Fruit fly (Drosophila melanogaster) whole organism, prepupa: ENCODE results near the gene CG43246.

ENCODE experiments used
- CG10669 ChIP-seq: fragments of 200-800 bp; sonication (Bioruptor generic); optimal IDR thresholded peaks from 3 replicates; lab custom pipeline; 2018; ENCODE audit warnings: missing biosample characterization, mild to moderate bottlenecking, missing genetic modification characterization, moderate library complexity
- CG11902 ChIP-seq: fragments of 200-800 bp; sonication (Bioruptor generic); optimal IDR thresholded peaks from 3 replicates; lab custom pipeline; 2016; ENCODE audit warnings: missing biosample characterization, missing genetic modification characterization
- CG15336 ChIP-seq: fragments of 200-800 bp; sonication (Bioruptor generic); IDR thresholded peaks from 2 replicates; pipeline ENCODE4 v1.3.6; 2022; ENCODE audit warnings: missing biosample characterization, missing genetic modification characterization
- CG32006 ChIP-seq: fragments of 200-800 bp; sonication (Bioruptor generic); optimal IDR thresholded peaks from 3 replicates; lab custom pipeline; 2017; ENCODE audit warnings: missing biosample characterization, mild to moderate bottlenecking, missing genetic modification characterization
- CG4318 ChIP-seq: fragments of 200-800 bp; sonication (Bioruptor generic); optimal IDR thresholded peaks from 3 replicates; lab custom pipeline; 2017; ENCODE audit warnings: missing biosample characterization, mild to moderate bottlenecking, missing genetic modification characterization
- CG6163 ChIP-seq: fragments of 200-800 bp; sonication (Bioruptor generic); IDR thresholded peaks from 3 replicates; pipeline ENCODE4 v1.3.6; 2022; ENCODE audit warnings: missing biosample characterization, missing genetic modification characterization
- CG6276 ChIP-seq: fragments of 200-800 bp; sonication (Bioruptor generic); optimal IDR thresholded peaks from 2 replicates; lab custom pipeline; 2017; ENCODE audit warnings: missing biosample characterization, mild to moderate bottlenecking, missing genetic modification characterization
- CG6808 ChIP-seq: fragments of 200-800 bp; sonication (Bioruptor generic); optimal IDR thresholded peaks from 3 replicates; lab custom pipeline; 2017; ENCODE audit warnings: missing biosample characterization, missing genetic modification characterization, mild to moderate bottlenecking, moderate library complexity, missing genetic modification reagents
- CG6854 ChIP-seq: fragments of 200-800 bp; sonication (Bioruptor generic); optimal IDR thresholded peaks from 2 replicates; lab custom pipeline; 2017; ENCODE audit warnings: missing biosample characterization, mild to moderate bottlenecking, missing genetic modification characterization
- CG8632 ChIP-seq: fragments of 200-800 bp; sonication (Bioruptor generic); optimal IDR thresholded peaks from 3 replicates; lab custom pipeline; 2016; ENCODE audit warnings: missing biosample characterization, missing genetic modification characterization
- Eip78C ChIP-seq: fragments of 200-800 bp; sonication (Bioruptor generic); peaks from one replicate; lab custom pipeline; 2016; ENCODE audit warnings: missing biosample characterization, missing genetic modification characterization
- Eip93F ChIP-seq: fragments of 200-800 bp; sonication (Bioruptor generic); optimal IDR thresholded peaks from 2 replicates; lab custom pipeline; 2016; ENCODE audit warnings: missing biosample characterization, mild to moderate bottlenecking, missing genetic modification characterization
- Ets21C ChIP-seq: fragments of 200-800 bp; sonication (Bioruptor generic); optimal IDR thresholded peaks from 3 replicates; lab custom pipeline; 2016; ENCODE audit warnings: missing biosample characterization, missing genetic modification characterization
- Gug ChIP-seq: fragments of 200-800 bp; sonication (Bioruptor generic); IDR thresholded peaks from 2 replicates; pipeline ENCODE4 v1.3.6; 2022; ENCODE audit warnings: missing biosample characterization, missing genetic modification characterization
- Hr4 ChIP-seq: fragments of 200-800 bp; sonication (Bioruptor generic); optimal IDR thresholded peaks from 3 replicates; lab custom pipeline; 2016; ENCODE audit warnings: missing biosample characterization, missing genetic modification characterization
- Lpt ChIP-seq: fragments of 200-800 bp; sonication (Bioruptor generic); optimal IDR thresholded peaks from 3 replicates; lab custom pipeline; 2016; ENCODE audit warnings: missing biosample characterization, missing genetic modification characterization
- OdsH ChIP-seq: fragments of 200-800 bp; sonication (Bioruptor generic); optimal IDR thresholded peaks from 3 replicates; lab custom pipeline; 2016; ENCODE audit warnings: missing biosample characterization, missing genetic modification characterization
- Smox ChIP-seq: fragments of 200-800 bp; sonication (Bioruptor generic); optimal IDR thresholded peaks from 3 replicates; lab custom pipeline; 2016; ENCODE audit warnings: missing biosample characterization, missing genetic modification characterization
- Sox102F ChIP-seq: fragments of 200-800 bp; sonication (Bioruptor generic); optimal IDR thresholded peaks from 2 replicates; lab custom pipeline; 2016; ENCODE audit warnings: missing biosample characterization, mild to moderate bottlenecking, missing genetic modification characterization
- Sox14 ChIP-seq: fragments of 200-800 bp; sonication (Bioruptor generic); optimal IDR thresholded peaks from 3 replicates; lab custom pipeline; 2016; ENCODE audit warnings: missing biosample characterization, missing genetic modification characterization
- Sox15 ChIP-seq: fragments of 200-800 bp; sonication (Bioruptor generic); optimal IDR thresholded peaks from 3 replicates; lab custom pipeline; 2016; ENCODE audit warnings: missing biosample characterization, missing genetic modification characterization
- achi ChIP-seq: fragments of 200-800 bp; sonication (Bioruptor generic); optimal IDR thresholded peaks from 3 replicates; lab custom pipeline; 2016; ENCODE audit warnings: missing biosample characterization, missing genetic modification characterization
- dac ChIP-seq: fragments of 200-800 bp; sonication (Bioruptor generic); optimal IDR thresholded peaks from 2 replicates; lab custom pipeline; 2017; ENCODE audit warnings: missing biosample characterization, mild to moderate bottlenecking, missing genetic modification characterization
- dsx ChIP-seq: fragments of 200-800 bp; optimal IDR thresholded peaks from 3 replicates; lab custom pipeline; 2019; ENCODE audit warnings: missing biosample characterization, mild to moderate bottlenecking, missing genetic modification characterization, moderate library complexity; ENCODE audit not compliant: poor library complexity, severe bottlenecking
- eg ChIP-seq: fragments of 200-800 bp; sonication (Bioruptor generic); IDR thresholded peaks from 3 replicates; pipeline ENCODE4 v1.3.6; 2022; ENCODE audit warnings: missing biosample characterization, missing genetic modification characterization
- fd59A ChIP-seq: fragments of 200-800 bp; sonication (Bioruptor generic); optimal IDR thresholded peaks from 2 replicates; lab custom pipeline; 2017; ENCODE audit warnings: missing biosample characterization, mild to moderate bottlenecking, missing genetic modification characterization, missing genetic modification reagents
- fd85E ChIP-seq: fragments of 200-800 bp; sonication (Bioruptor generic); optimal IDR thresholded peaks from 3 replicates; lab custom pipeline; 2016; ENCODE audit warnings: missing biosample characterization, missing genetic modification characterization
- fkh ChIP-seq: fragments of 200-800 bp; sonication (Bioruptor generic); optimal IDR thresholded peaks from 3 replicates; lab custom pipeline; 2017; ENCODE audit warnings: missing biosample characterization, mild to moderate bottlenecking, missing genetic modification characterization, moderate library complexity
- lz ChIP-seq: fragments of 200-800 bp; sonication (Bioruptor generic); optimal IDR thresholded peaks from 3 replicates; lab custom pipeline; 2016; ENCODE audit warnings: missing biosample characterization, missing genetic modification characterization
- net ChIP-seq: fragments of 200-800 bp; sonication (Bioruptor generic); optimal IDR thresholded peaks from 3 replicates; lab custom pipeline; 2016; ENCODE audit warnings: missing biosample characterization, missing genetic modification characterization
- pdm3 ChIP-seq: fragments of 200-800 bp; sonication (Bioruptor generic); optimal IDR thresholded peaks from 3 replicates; lab custom pipeline; 2016; ENCODE audit warnings: missing biosample characterization, missing genetic modification characterization
- salr ChIP-seq, 2 experiments: fragments of 200-800 bp; sonication (Bioruptor generic); optimal IDR thresholded peaks; 3 replicates each; lab custom pipeline; 2016 to 2018; ENCODE audit warnings: missing biosample characterization in 2 of 2, missing genetic modification characterization in 2 of 2, mild to moderate bottlenecking in 1 of 2
- svp ChIP-seq: fragments of 200-800 bp; sonication (Bioruptor generic); peaks from one replicate; lab custom pipeline; 2016; ENCODE audit warnings: missing biosample characterization, missing genetic modification characterization
- vri ChIP-seq: fragments of 200-800 bp; sonication (Bioruptor generic); optimal IDR thresholded peaks from 3 replicates; lab custom pipeline; 2016; ENCODE audit warnings: missing biosample characterization, mild to moderate bottlenecking, missing genetic modification characterization

The CG43246 gene

dm6 chr3L:14544987-14545943 lies 8.8 kb downstream of the CG43246 start (continued):
- TF ChIP-seq salr (GFP tag; optimal IDR thresholded peaks at IDR 0.05; lab: Kevin White, UChicago) (peak in 1 of 2 experiments; percentile 55), Hr4 (peak; percentile 44), fkh (GFP tag; lab: Kevin White, UChicago) (peak; percentile 58), pdm3 (peak; percentile 62), Sox14 (GFP tag; lab: Kevin White, UChicago) (peak; percentile 14), CG6276 (GFP tag; lab: Kevin White, UChicago) (no peak), CG4318 (GFP tag; lab: Kevin White, UChicago) (peak; percentile 7), Ets21C (GFP tag; lab: Kevin White, UChicago) (no peak), OdsH (peak; percentile 51), dac (no peak), Gug (GFP tag; lab: Robert Waterston, UW) (no peak), Smox (GFP tag; lab: Kevin White, UChicago) (peak; percentile 35), CG10669 (peak; percentile 4), fd85E (GFP tag; lab: Kevin White, UChicago) (peak; percentile 34), CG6163 (GFP tag; lab: Robert Waterston, UW) (no peak), CG6854 (GFP tag; lab: Kevin White, UChicago) (no peak), Lpt (GFP tag; lab: Kevin White, UChicago) (no peak), dsx (no peak), CG11902 (GFP tag; lab: Kevin White, UChicago) (peak; percentile 46), svp (GFP tag; lab: Kevin White, UChicago) (peak; percentile 84), CG6808 (no peak), lz (GFP tag; lab: Kevin White, UChicago) (peak; percentile 49), eg (GFP tag; lab: Robert Waterston, UW) (0 out of 3 replicates have a peak, but pooled peaks have one; percentile 34)
- TF ChIP-seq, all 60 proteins: peak for 42

- TF ChIP-seq CG8632 (no peak), net (no peak), CG32006 (GFP tag; lab: Kevin White, UChicago) (no peak), CG4318 (GFP tag; lab: Kevin White, UChicago) (no peak), CG6854 (GFP tag; lab: Kevin White, UChicago) (no peak), vri (GFP tag; lab: Kevin White, UChicago) (peak; percentile 92), CG6276 (GFP tag; lab: Kevin White, UChicago) (no peak), Ets21C (GFP tag; lab: Kevin White, UChicago) (no peak), fd59A (GFP tag; lab: Kevin White, UChicago) (no peak), Sox102F (no peak), eg (GFP tag; lab: Robert Waterston, UW) (0 out of 3 replicates have a peak, but pooled peaks have one; percentile 14), CG6163 (GFP tag; lab: Robert Waterston, UW) (0 out of 3 replicates have a peak, but pooled peaks have one; percentile 9), Eip78C (GFP tag; lab: Kevin White, UChicago) (peak; percentile 49), svp (GFP tag; lab: Kevin White, UChicago) (peak; percentile 69), salr (GFP tag; optimal IDR thresholded peaks at IDR 0.05; lab: Kevin White, UChicago) (no peak), Sox15 (GFP tag; lab: Kevin White, UChicago) (no peak)
Observed at dm6 chr3L:14546918-14547533, 10.6 kb downstream of the CG43246 start.

DNA sequence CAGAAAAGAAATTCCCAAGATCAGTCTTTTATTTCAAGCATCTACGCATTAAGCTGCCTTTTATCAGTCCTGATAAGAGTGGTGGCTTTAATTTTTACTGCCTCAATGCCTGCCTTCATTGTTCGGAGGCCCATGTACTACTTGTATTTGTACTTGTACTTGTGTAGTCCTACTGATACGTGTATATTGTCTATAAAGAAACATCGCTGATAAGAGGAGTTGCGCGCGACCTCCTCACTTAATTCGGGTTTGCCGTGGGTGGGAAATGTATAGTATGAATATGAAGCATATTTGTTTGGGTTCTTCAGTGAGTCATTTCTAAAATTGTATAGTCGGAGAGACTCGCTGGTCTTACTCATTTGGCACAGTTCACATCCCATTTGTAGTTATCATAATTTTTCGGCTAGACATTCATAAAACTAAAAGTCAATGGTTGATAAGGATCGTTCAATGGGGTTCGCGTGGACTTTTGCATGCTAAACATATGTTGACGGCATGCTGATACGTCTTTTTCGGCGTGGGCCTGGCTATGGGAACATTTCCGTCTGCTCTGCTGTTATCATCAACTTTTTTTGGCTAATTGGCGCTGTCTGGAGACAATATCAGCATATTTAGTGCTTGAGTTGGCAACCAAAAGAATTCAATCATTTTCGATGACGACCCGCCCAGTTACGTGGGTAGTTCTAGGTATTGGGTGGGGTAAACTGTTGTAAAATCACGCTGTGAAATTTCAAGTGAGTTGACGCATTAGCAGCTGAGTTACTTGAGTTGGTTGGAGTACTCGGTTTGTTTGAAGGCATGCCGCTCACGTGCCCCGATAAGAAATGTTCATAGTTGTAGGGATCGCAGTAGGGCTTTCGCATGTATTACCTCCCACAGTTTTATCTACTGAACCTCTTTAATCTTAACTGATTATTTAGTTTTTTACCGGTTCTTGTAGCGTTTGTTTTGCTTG lies 11.7 kb downstream of the CG43246 start:
- TF ChIP-seq achi = no peak
- peak; percentile 20 for TF ChIP-seq fkh (GFP tag; lab: Kevin White, UChicago)
- TF ChIP-seq vri (GFP tag; lab: Kevin White, UChicago) = no peak
- no peak for TF ChIP-seq CG15336 (GFP tag; lab: Robert Waterston, UW)
- TF ChIP-seq svp (GFP tag; lab: Kevin White, UChicago) = peak; percentile 82
- peak; percentile 29 for TF ChIP-seq Eip93F (GFP tag; lab: Kevin White, UChicago)
- TF ChIP-seq, all 60 proteins: peak for 3
